Worm (Caenorhabditis elegans) whole organism, early embryonic: Measurements from ENCODE around the gene F26F2.5.
"Not testable (repeated sequence)": the region's sequence is repeated elsewhere in the genome, so short reads cannot be mapped to it uniquely, and the experiment has no call there.

Experiments used
- B0310.2 ChIP-seq: sonication (generic microtip); optimal IDR thresholded peaks from 2 replicates; lab custom pipeline; 2016; ENCODE audit warnings: mild to moderate bottlenecking, missing genetic modification characterization, missing compliant biosample characterization
- F13C5.2 ChIP-seq: sonication (generic microtip); optimal IDR thresholded peaks from 2 replicates; lab custom pipeline; 2017; ENCODE audit warnings: mild to moderate bottlenecking, missing genetic modification characterization, inconsistent platforms, missing compliant biosample characterization
- aly-1 ChIP-seq: sonication (generic microtip); optimal IDR thresholded peaks from 2 replicates; lab custom pipeline; 2016; ENCODE audit warnings: missing genetic modification characterization, missing compliant biosample characterization
- ama-1 ChIP-seq: fragments of 150-350 bp; optimal IDR thresholded peaks from 2 replicates; lab custom pipeline; 2014
- ceh-13 ChIP-seq: fragments of 200-800 bp; sonication (Bioruptor generic); optimal IDR thresholded peaks from 2 replicates; lab custom pipeline; 2018; ENCODE audit warnings: mild to moderate bottlenecking, missing genetic modification characterization, missing compliant biosample characterization
- ceh-36 ChIP-seq: sonication (generic microtip); optimal IDR thresholded peaks from 2 replicates; lab custom pipeline; 2016; ENCODE audit warnings: missing genetic modification characterization, inconsistent platforms, missing compliant biosample characterization
- ets-7 ChIP-seq: sonication (generic microtip); optimal IDR thresholded peaks from 2 replicates; lab custom pipeline; 2016; ENCODE audit warnings: missing genotype, missing genetic modification characterization, missing compliant biosample characterization
- flt-1 ChIP-seq: fragments of 200-800 bp; sonication (Bioruptor generic); IDR thresholded peaks from 2 replicates; pipeline ENCODE4 v1.3.6; 2022; ENCODE audit warnings: missing genetic modification characterization, missing compliant biosample characterization
- hmbx-1 ChIP-seq: sonication (generic microtip); optimal IDR thresholded peaks from 2 replicates; lab custom pipeline; 2016; ENCODE audit warnings: mild to moderate bottlenecking, missing genetic modification characterization, missing compliant biosample characterization
- hmg-4 ChIP-seq: fragments of 200-800 bp; sonication (Bioruptor generic); optimal IDR thresholded peaks from 2 replicates; lab custom pipeline; 2018; ENCODE audit warnings: mild to moderate bottlenecking, missing genetic modification characterization, missing compliant biosample characterization
- hnd-1 ChIP-seq: sonication (generic microtip); optimal IDR thresholded peaks from 2 replicates; lab custom pipeline; 2016; ENCODE audit warnings: missing genetic modification characterization, missing compliant biosample characterization
- pes-1 ChIP-seq: fragments of 200-800 bp; sonication (Bioruptor generic); IDR thresholded peaks from 2 replicates; pipeline ENCODE4 v1.3.6; 2022; ENCODE audit warnings: missing genetic modification reagents, missing genetic modification characterization, missing compliant biosample characterization
- scrt-1 ChIP-seq: fragments of 200-800 bp; sonication (Bioruptor generic); IDR thresholded peaks from 2 replicates; pipeline ENCODE4 v1.3.6; 2022; ENCODE audit warnings: missing genetic modification characterization, missing compliant biosample characterization
- sea-1 ChIP-seq: fragments of 200-800 bp; sonication (Bioruptor generic); conservative IDR thresholded peaks from 2 replicates; pipeline ENCODE4 v1.3.6; 2022; ENCODE audit warnings: missing genetic modification characterization, missing compliant biosample characterization
- tbx-11 ChIP-seq: fragments of 200-800 bp; sonication (Bioruptor generic); IDR thresholded peaks from 2 replicates; pipeline ENCODE4 v1.3.6; 2022; ENCODE audit warnings: missing genetic modification characterization, missing compliant biosample characterization
- tbx-37 ChIP-seq: fragments of 200-800 bp; sonication (Bioruptor generic); conservative IDR thresholded peaks from 2 replicates; pipeline ENCODE4 v1.3.6; 2022; ENCODE audit warnings: missing genetic modification reagents, missing genetic modification characterization, missing compliant biosample characterization
- tra-4 ChIP-seq: sonication (generic microtip); optimal IDR thresholded peaks from 2 replicates; lab custom pipeline; 2017; ENCODE audit warnings: missing genetic modification characterization, missing compliant biosample characterization

F26F2.5 gene

DNA sequence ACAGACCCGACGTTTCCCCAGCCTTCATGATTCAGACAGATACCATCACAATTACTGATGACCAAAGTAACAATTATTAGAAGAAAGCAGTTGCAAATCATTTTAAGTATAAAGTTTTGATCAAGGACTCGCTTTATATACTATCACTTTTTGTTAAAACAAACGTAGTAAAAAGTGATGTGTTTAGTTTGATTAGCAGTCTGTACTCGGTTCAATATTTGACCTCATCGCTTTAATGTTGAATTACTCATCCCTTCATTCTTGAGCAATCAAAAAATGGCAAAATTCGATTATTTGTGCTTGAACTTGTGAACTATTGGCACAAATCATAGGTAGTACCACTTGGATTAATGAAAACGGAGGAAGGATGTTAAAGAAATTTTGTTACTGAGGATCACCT, 15.2 kb upstream of the F26F2.5 start, which contains the start of gene abf-4:
TSS of gene abf-4 (minus strand) at position 101 of the 400 bp plus-strand sequence.
- TF ChIP-seq ceh-36 (tag; lab: Kevin White, UChicago) (no peak), ama-1 (lab: Kevin White, UChicago) (no peak), hnd-1 (no peak), B0310.2 (tag; lab: Kevin White, UChicago) (no peak), aly-1 (tag; lab: Kevin White, UChicago) (no peak), scrt-1 (GFP tag; lab: Robert Waterston, UW) (no peak), sea-1 (GFP tag; lab: Robert Waterston, UW) (no peak), tbx-37 (GFP tag; lab: Robert Waterston, UW) (no peak), flt-1 (GFP tag; lab: Robert Waterston, UW) (no peak), ets-7 (tag; lab: Kevin White, UChicago) (no peak), hmbx-1 (tag; lab: Kevin White, UChicago) (no peak), tra-4 (no peak), ceh-13 (no peak), hmg-4 (GFP tag; lab: Kevin White, UChicago) (no peak)

DNA sequence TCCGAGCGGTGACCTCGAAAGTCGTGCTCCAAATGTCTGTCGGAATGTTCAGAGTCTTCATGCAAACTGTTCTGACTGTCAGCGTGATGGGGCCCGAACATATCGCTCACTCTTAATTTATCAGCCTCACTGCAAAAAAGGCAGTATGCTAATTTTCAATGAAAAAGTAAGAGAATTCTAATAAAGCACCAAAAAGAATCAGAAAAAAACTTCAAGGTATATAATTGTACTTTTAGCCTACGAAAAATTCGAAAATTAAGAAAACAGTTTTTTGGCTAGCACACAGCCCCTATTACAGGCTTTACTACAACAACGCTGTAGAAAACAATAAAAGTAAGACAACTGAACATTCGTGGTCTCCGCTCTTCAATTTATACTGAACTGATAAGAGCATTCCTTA, 11.7 kb upstream of the F26F2.5 start, which contains the start of gene F26F2.1:
TSS of gene F26F2.1 (minus strand) at position 101 of the 400 bp plus-strand sequence.
- TF ChIP-seq hmbx-1 (tag; lab: Kevin White, UChicago): no peak
- TF ChIP-seq ceh-13: no peak
- TF ChIP-seq sea-1 (GFP tag; lab: Robert Waterston, UW): no peak
- TF ChIP-seq scrt-1 (GFP tag; lab: Robert Waterston, UW): no peak
- TF ChIP-seq tbx-11 (GFP tag; lab: Robert Waterston, UW): no peak
- TF ChIP-seq F13C5.2: no peak

DNA sequence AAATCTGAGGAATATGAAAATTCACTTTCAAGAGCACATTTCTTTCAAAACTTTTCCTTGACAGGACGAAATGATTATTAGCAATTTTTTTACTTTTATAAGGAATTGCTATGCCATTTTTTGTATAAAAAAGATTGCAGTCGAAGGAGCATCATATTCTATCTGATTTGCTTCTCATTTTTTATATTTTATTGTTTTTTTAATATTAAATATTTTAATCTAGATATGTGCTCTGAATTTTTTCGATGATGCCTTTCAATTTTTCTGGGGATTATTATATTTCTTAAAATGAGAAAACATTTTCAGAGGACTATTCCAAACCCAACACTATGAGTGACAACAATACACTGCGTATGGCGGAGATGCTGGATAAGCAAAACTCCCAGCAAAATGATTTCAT, 9.4 kb upstream of the F26F2.5 start, which contains the start of gene F26F2.13:
TSS of gene F26F2.13 (plus strand) at position 301 of the 400 bp plus-strand sequence.
- TF ChIP-seq scrt-1 (GFP tag; lab: Robert Waterston, UW); tra-4; hmg-4 (GFP tag; lab: Kevin White, UChicago): not testable (repeated sequence)

DNA sequence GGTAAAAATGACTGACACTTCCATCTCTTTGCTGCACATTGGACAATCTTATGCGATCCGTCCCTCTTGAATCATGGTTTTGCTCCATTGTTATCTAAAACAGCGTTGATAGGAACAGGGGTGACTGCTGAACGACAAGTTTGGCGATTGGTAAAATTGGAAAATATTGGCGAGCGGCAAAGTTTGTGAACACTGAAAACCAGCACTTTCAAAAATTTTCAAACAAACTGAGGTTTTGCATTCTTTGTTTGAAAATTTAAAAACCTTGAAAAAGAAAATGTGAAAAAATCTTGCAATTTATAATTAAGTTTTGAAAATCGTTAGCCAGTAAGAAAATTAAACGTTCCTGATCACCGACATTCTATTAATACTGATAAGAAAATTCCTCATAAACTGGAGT, 7.0 kb upstream of the F26F2.5 start, which contains the start of gene F26F2.3:
TSS of gene F26F2.3 (minus strand) at position 101 of the 400 bp plus-strand sequence.
- TF ChIP-seq tra-4 (no peak), ets-7 (tag; lab: Kevin White, UChicago) (no peak), pes-1 (GFP tag; lab: Robert Waterston, UW) (no peak), scrt-1 (GFP tag; lab: Robert Waterston, UW) (no peak), hnd-1 (no peak)

DNA sequence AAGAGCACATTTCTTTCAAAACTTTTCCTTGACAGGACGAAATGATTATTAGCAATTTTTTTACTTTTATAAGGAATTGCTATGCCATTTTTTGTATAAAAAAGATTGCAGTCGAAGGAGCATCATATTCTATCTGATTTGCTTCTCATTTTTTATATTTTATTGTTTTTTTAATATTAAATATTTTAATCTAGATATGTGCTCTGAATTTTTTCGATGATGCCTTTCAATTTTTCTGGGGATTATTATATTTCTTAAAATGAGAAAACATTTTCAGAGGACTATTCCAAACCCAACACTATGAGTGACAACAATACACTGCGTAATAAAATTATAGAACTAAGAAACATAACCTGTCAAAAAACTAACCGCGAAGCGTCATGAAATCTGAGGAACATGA, 4.5 kb upstream of the F26F2.5 start, which contains the start of gene F26F2.4:
TSS of gene F26F2.4 (plus strand) at position 301 of the 400 bp plus-strand sequence.
- not testable (repeated sequence) for TF ChIP-seq ets-7 (tag; lab: Kevin White, UChicago); pes-1 (GFP tag; lab: Robert Waterston, UW); tbx-37 (GFP tag; lab: Robert Waterston, UW)

DNA sequence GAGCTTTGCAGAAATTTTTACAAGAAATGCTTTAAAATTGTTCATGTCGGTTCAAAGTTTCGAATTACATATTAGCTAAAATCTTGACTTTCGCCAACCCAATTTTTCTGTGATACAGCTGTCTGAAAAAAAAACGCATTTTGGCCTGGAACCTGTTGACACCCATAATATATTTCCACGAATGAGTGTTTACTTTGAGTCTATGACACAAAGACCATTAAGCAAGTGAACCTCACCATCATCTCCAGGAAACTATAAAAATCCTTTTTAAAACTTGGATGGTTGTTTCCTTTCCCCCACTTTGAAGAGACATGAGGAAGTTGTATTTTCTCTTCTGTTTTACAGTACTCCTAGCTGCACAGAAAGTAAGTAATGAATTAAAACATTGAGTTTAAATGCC, 822 bp downstream of the F26F2.5 start, which contains the start of gene clec-263:
TSS of gene clec-263 (plus strand) at position 301 of the 400 bp plus-strand sequence.
- TF ChIP-seq pes-1 (GFP tag; lab: Robert Waterston, UW) (no peak), ets-7 (tag; lab: Kevin White, UChicago) (no peak), B0310.2 (tag; lab: Kevin White, UChicago) (no peak), aly-1 (tag; lab: Kevin White, UChicago) (no peak), hnd-1 (no peak), sea-1 (GFP tag; lab: Robert Waterston, UW) (no peak), tbx-11 (GFP tag; lab: Robert Waterston, UW) (no peak), flt-1 (GFP tag; lab: Robert Waterston, UW) (no peak), F13C5.2 (no peak), ama-1 (lab: Kevin White, UChicago) (no peak), hmg-4 (GFP tag; lab: Kevin White, UChicago) (no peak), scrt-1 (GFP tag; lab: Robert Waterston, UW) (no peak), tbx-37 (GFP tag; lab: Robert Waterston, UW) (no peak), ceh-13 (no peak)

- no peak for TF ChIP-seq tra-4
- no peak for TF ChIP-seq pes-1 (GFP tag; lab: Robert Waterston, UW)
- no peak for TF ChIP-seq ets-7 (tag; lab: Kevin White, UChicago)
- TF ChIP-seq hmg-4 (GFP tag; lab: Kevin White, UChicago): no peak
- TF ChIP-seq hnd-1: no peak
- TF ChIP-seq ceh-13: no peak
- TF ChIP-seq aly-1 (tag; lab: Kevin White, UChicago): no peak
- TF ChIP-seq hmbx-1 (tag; lab: Kevin White, UChicago): no peak
- no peak for TF ChIP-seq F13C5.2
- no peak for TF ChIP-seq ama-1 (lab: Kevin White, UChicago)
- TF ChIP-seq B0310.2 (tag; lab: Kevin White, UChicago): no peak
- no peak for TF ChIP-seq flt-1 (GFP tag; lab: Robert Waterston, UW)
Measured at ce11 chrV:20574872-20575271, 1.4 kb downstream of the F26F2.5 start.

ce11 chrV:20579534-20579933, 6.0 kb downstream of the F26F2.5 start, which contains the start of gene F26F2.8:
Gene F26F2.8 (plus strand): TSS chrV:20579546.
- TF ChIP-seq pes-1 (GFP tag; lab: Robert Waterston, UW): no peak
- TF ChIP-seq ets-7 (tag; lab: Kevin White, UChicago): no peak
- no peak for TF ChIP-seq aly-1 (tag; lab: Kevin White, UChicago)
- TF ChIP-seq scrt-1 (GFP tag; lab: Robert Waterston, UW): no peak
- no peak for TF ChIP-seq tra-4
- TF ChIP-seq B0310.2 (tag; lab: Kevin White, UChicago): no peak
